Worm (Caenorhabditis elegans): ENCODE data around the gene taf-11.3.

Gene taf-11.3

ce11 chrIII:10460427-10461163, 44.5 kb downstream of the taf-11.3 start, which contains the start of gene ecps-1:
Gene ecps-1 (minus strand): TSS chrIII:10460551.
- TF ChIP-seq lsy-2 (tag; optimal IDR thresholded peaks at IDR 0.05) (peak; percentile 74), ceh-39 (tag; optimal IDR thresholded peaks at IDR 0.05) (peak; percentile 81), pha-4 (tag; optimal IDR thresholded peaks at IDR 0.05) (peak; percentile 66), ces-1 (GFP tag; optimal IDR thresholded peaks at IDR 0.05) (peak; percentile 85), lin-13 (tag; optimal IDR thresholded peaks at IDR 0.05) (peak; percentile 63), blmp-1 (tag; optimal IDR thresholded peaks at IDR 0.05) (no peak), nhr-237 (tag; optimal IDR thresholded peaks at IDR 0.05) (peak; percentile 88), ztf-11 (tag; optimal IDR thresholded peaks at IDR 0.05) (no peak), mep-1 (tag; optimal IDR thresholded peaks at IDR 0.05) (peak; percentile 98), ceh-43 (GFP tag; optimal IDR thresholded peaks at IDR 0.05) (no peak), lin-32 (GFP tag; optimal IDR thresholded peaks at IDR 0.05) (no peak), tbx-8 (GFP tag; optimal IDR thresholded peaks at IDR 0.05) (no peak), cnd-1 (tag; optimal IDR thresholded peaks at IDR 0.05) (peak; percentile 24), nhr-28 (tag; optimal IDR thresholded peaks at IDR 0.05) (no peak), nhr-2 (tag; optimal IDR thresholded peaks at IDR 0.05) (peak; percentile 20)

Measured in whole organism, mixed stage, embryonic.